1 fruit fly cellular context compared by ENCODE assay signal in genomic region chr3L:16196588-16197183, dm6.
A peak's percentile ranks its signal among the peaks of the same experiment; 100 is the strongest.
TF ChIP-seq lines count a peak whose summit lies in the region.

No protein-coding gene starts in this region.

TF ChIP-seq in whole organism, prepupa, 60 proteins besides CTCF, POLR2A, EP300 and RAD21 (continued from another document):
- TF ChIP-seq Smox (GFP tag; optimal IDR thresholded peaks at IDR 0.05; lab: Kevin White, UChicago): no peak
- no peak for TF ChIP-seq Eip93F (GFP tag; optimal IDR thresholded peaks at IDR 0.05; lab: Kevin White, UChicago)
- no peak for TF ChIP-seq CG6792 (GFP tag; optimal IDR thresholded peaks at IDR 0.05; lab: Kevin White, UChicago)
- TF ChIP-seq esn (GFP tag; optimal IDR thresholded peaks at IDR 0.05; lab: Kevin White, UChicago): no peak
- TF ChIP-seq Sox14 (GFP tag; optimal IDR thresholded peaks at IDR 0.05; lab: Kevin White, UChicago): no peak
- TF ChIP-seq Eip78C (GFP tag; lab: Kevin White, UChicago): peak; percentile 76
- TF ChIP-seq salr (GFP tag; optimal IDR thresholded peaks at IDR 0.05; lab: Kevin White, UChicago): no peak
- TF ChIP-seq CG6854 (GFP tag; optimal IDR thresholded peaks at IDR 0.05; lab: Kevin White, UChicago): peak; percentile 35
- TF ChIP-seq CG3032 (tag; optimal IDR thresholded peaks at IDR 0.05; lab: Kevin White, UChicago): no peak
TF ChIP-seq in whole organism, prepupa: peak in this region for 12.
